Fruit fly (Drosophila melanogaster): ENCODE data around the gene CG2129.

CG2129 gene

DNA sequence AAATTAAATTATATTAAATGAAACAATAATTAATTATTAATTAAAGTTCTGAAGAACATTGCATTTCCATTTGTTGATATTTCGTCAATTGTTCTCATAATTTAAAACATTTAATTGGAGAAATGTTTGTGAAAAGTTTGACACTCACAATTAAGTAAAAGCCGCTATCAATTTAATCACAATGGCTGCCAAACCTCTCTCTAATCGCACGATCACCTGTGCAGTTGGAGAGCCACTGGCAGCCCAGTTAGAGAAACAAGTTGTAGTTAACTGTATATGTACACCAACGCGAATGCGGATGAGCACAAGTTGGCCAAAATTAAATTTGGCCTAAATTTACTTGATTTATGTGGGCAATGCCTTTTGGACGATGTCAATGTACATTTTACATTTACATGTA is 46.6 kb downstream of the CG2129 start:
- TF ChIP-seq CG8478 (optimal IDR thresholded peaks at IDR 0.05) (no peak), CTCF (optimal IDR thresholded peaks at IDR 0.05) (peak in 1 of 2 experiments; percentile 12)

DNA sequence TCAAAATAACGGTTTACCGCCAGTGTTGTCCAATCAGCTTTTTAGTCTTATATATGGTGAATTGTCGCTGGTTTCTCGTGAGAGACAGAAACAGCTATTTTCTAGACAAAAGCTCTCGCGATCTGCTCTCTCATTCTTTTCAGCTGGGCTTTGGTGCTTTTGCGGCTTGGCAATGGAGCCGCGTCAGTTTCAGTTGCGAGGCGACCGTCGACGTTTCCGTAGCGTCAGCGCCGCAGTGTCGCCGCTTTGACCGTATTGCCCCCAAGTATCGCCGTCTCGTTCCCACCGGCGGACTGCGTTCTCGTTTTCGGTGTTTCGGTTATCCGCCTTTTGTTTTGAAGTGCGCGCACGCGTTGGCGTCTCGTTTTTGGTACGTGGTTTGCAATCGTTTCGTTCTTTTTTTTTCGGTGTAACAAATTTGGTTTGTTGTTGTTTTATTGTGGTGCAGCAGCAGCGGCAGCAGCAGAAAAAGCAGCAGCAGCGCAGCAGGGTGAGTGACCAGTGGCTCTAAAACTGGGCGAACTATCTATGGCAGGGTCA is 47.4 kb downstream of the CG2129 start:
- no peak for TF ChIP-seq CTCF (optimal IDR thresholded peaks at IDR 0.05)
- TF ChIP-seq CG8478 (optimal IDR thresholded peaks at IDR 0.05) = no peak

DNA sequence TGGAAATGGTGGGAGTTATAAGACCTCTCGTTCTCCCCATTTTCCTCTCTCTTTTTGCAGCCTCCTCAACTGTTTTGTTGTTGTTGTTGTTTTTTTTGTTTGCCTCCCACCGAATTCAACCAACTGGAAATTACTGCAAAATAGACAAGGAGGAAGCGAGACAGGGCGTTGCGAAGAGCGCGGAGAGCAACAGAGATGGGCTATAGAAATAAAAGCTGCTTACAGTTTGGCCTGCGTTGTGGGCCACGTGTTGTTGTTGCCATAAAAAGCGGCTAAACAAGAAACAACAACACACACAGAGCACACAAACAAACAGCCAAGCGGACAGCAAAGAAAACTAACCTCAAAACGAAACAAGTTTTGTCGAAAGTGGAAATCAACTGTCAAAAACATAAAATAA is 48.9 kb downstream of the CG2129 start:
- TF ChIP-seq CTCF (optimal IDR thresholded peaks at IDR 0.05) (no peak), CG8478 (optimal IDR thresholded peaks at IDR 0.05) (no peak)

DNA sequence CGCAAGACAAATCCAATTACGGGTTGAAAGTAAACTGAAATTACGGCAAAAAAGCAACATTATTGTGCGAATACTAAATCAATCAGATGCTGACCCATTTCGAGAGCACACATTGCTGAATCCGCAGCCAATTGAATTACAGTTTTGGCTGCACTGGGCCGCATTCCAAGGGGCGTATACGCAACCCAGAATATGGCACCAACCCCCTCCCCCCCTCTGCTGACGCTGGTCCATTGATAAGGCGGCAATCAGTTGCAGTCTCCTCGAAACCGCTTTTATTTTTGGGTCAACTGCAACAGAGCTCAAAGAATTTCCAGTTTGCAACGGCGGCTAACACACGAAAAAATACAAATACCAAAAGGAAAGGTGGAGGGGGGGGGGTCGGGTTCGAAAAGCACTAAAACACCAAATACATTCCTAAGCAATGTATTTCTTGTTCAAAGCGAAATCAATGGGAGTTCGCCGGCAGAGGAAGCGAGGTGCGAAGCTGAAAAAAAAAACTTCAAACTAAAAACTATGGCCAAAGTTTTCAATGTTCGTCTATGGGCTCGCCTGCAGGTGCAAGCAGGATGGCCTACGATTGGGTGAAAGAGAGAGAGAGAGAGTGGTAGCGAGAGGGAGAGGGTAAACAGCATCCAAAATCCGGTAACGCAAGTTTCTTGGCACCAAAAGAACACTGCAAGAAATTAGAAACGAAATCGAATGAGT is 50.0 kb downstream of the CG2129 start:
- TF ChIP-seq CTCF (optimal IDR thresholded peaks at IDR 0.05) = no peak
- TF ChIP-seq CG8478 (optimal IDR thresholded peaks at IDR 0.05) = no peak

dm6 chrX:8196157-8196526 is 50.5 kb downstream of the CG2129 start:
- TF ChIP-seq CG8478 (optimal IDR thresholded peaks at IDR 0.05) = no peak
- TF ChIP-seq CTCF (optimal IDR thresholded peaks at IDR 0.05) = no peak

DNA sequence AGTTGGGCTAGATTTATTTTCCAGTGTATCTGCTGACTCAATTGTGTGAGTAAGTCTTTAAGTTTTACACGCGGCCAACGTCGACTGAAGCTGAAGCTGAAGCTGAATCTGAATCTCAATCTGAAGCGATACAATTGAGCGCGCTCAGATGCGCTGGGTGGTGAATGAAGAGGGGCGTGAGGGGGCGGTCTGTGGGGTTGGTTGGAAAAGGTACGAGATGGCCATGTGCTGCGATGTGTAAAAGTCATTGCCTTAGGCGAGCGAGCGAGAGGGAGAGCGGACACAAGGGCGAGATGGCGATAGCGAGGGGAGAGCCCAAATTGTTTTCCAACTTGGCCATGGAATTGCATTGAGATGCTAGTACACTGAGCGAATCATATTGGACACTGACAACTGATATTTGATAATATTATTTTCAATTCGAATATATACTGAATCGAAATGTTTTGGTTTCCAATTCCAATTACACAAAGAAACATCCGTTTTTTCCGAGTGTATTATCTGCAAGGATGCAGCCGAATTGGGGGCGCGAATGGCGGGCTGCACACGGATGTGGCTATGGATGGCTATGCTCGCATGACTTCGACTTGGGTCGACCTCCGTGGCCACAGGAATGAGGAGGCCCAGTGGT is 51.1 kb downstream of the CG2129 start:
- TF ChIP-seq CG8478 (optimal IDR thresholded peaks at IDR 0.05) (no peak), CTCF (optimal IDR thresholded peaks at IDR 0.05) (no peak)
